Fruit fly (Drosophila melanogaster) whole organism, embryonic: ENCODE measurements around the gene CG12253.

Experiments used
- BEAF-32 ChIP-seq: fragments of 200-800 bp; sonication (Bioruptor generic); optimal IDR thresholded peaks from 3 replicates; lab custom pipeline; 2017; ENCODE audit warnings: missing biosample characterization, missing genetic modification characterization, mild to moderate bottlenecking, moderate library complexity, missing genetic modification reagents
- BtbVII ChIP-seq: fragments of 200-800 bp; sonication (Bioruptor generic); optimal IDR thresholded peaks from 3 replicates; lab custom pipeline; 2017; ENCODE audit warnings: missing biosample characterization, mild to moderate bottlenecking, missing genetic modification characterization
- Bteb2 ChIP-seq: fragments of 200-800 bp; sonication (Bioruptor generic); optimal IDR thresholded peaks from 2 replicates; lab custom pipeline; 2016; ENCODE audit warnings: missing biosample characterization, missing genetic modification characterization
- CG11085 ChIP-seq: fragments of 200-800 bp; sonication (Bioruptor generic); IDR thresholded peaks from 2 replicates; pipeline ENCODE4 v1.3.6; 2022; ENCODE audit warnings: missing biosample characterization, missing genetic modification characterization
- CG12236 ChIP-seq: fragments of 200-800 bp; sonication (Bioruptor generic); optimal IDR thresholded peaks from 2 replicates; lab custom pipeline; 2016; ENCODE audit warnings: missing biosample characterization, missing genetic modification characterization
- CG13624 ChIP-seq: fragments of 200-800 bp; sonication (Bioruptor generic); optimal IDR thresholded peaks from 2 replicates; lab custom pipeline; 2016; ENCODE audit warnings: missing biosample characterization, missing genetic modification characterization
- CG14441 ChIP-seq: fragments of 200-800 bp; sonication (Bioruptor generic); IDR thresholded peaks from 2 replicates; pipeline ENCODE4 v1.3.6; 2022; ENCODE audit warnings: missing biosample characterization, missing genetic modification characterization
- CG15514 ChIP-seq: fragments of 200-800 bp; sonication (Bioruptor generic); optimal IDR thresholded peaks from 3 replicates; lab custom pipeline; 2017; ENCODE audit warnings: missing biosample characterization, missing genetic modification characterization, mild to moderate bottlenecking, moderate library complexity, missing genetic modification reagents
- CG15601 ChIP-seq: fragments of 200-800 bp; sonication (Bioruptor generic); optimal IDR thresholded peaks from 3 replicates; lab custom pipeline; 2019; ENCODE audit warnings: missing biosample characterization, mild to moderate bottlenecking, missing genetic modification characterization, moderate library complexity
- CG18011 ChIP-seq: fragments of 200-800 bp; sonication (Bioruptor generic); optimal IDR thresholded peaks from 2 replicates; lab custom pipeline; 2017; ENCODE audit warnings: missing biosample characterization, missing genetic modification characterization, mild to moderate bottlenecking, moderate library complexity, missing genotype
- CG2712 ChIP-seq: fragments of 200-800 bp; optimal IDR thresholded peaks from 3 replicates; lab custom pipeline; 2019; ENCODE audit warnings: missing biosample characterization, mild to moderate bottlenecking, missing genetic modification characterization, moderate library complexity
- CG3995 ChIP-seq: fragments of 200-800 bp; sonication (Bioruptor generic); optimal IDR thresholded peaks from 3 replicates; lab custom pipeline; 2016; ENCODE audit warnings: missing biosample characterization, missing genetic modification characterization
- CG42726 ChIP-seq: fragments of 200-800 bp; sonication (Bioruptor generic); IDR thresholded peaks from 2 replicates; pipeline ENCODE4 v1.3.6; 2022; ENCODE audit warnings: missing biosample characterization, missing genetic modification characterization; ENCODE audit not compliant: partially characterized antibody
- CG43689 ChIP-seq: fragments of 200-800 bp; sonication (Bioruptor generic); IDR thresholded peaks from 2 replicates; pipeline ENCODE4 v1.3.6; 2022; ENCODE audit warnings: missing biosample characterization, missing genetic modification characterization
- CG4617 ChIP-seq: fragments of 200-800 bp; sonication (Bioruptor generic); optimal IDR thresholded peaks from 3 replicates; lab custom pipeline; 2016; ENCODE audit warnings: missing biosample characterization, missing genetic modification characterization, borderline replicate concordance
- CG5953 ChIP-seq: fragments of 200-800 bp; sonication (Bioruptor generic); IDR thresholded peaks from 2 replicates; pipeline ENCODE4 v1.3.6; 2022; ENCODE audit warnings: missing biosample characterization, missing genetic modification characterization
- CG7271 ChIP-seq: fragments of 200-800 bp; sonication (Bioruptor generic); optimal IDR thresholded peaks from 2 replicates; lab custom pipeline; 2018; ENCODE audit warnings: missing biosample characterization, mild to moderate bottlenecking, missing genetic modification characterization, moderate library complexity
- CG7987 ChIP-seq: fragments of 200-800 bp; sonication (Bioruptor generic); optimal IDR thresholded peaks from 2 replicates; lab custom pipeline; 2018; ENCODE audit warnings: missing biosample characterization, mild to moderate bottlenecking, missing genetic modification characterization, moderate library complexity
- CG8089 ChIP-seq: fragments of 200-800 bp; sonication (Bioruptor generic); optimal IDR thresholded peaks from 3 replicates; lab custom pipeline; 2016; ENCODE audit warnings: missing biosample characterization, missing genetic modification characterization
- CTCF ChIP-seq: fragments of 200-800 bp; sonication (Bioruptor generic); optimal IDR thresholded peaks from 2 replicates; lab custom pipeline; 2017; ENCODE audit warnings: missing biosample characterization, mild to moderate bottlenecking, missing genetic modification characterization, moderate library complexity
- Chrac-16 ChIP-seq: fragments of 200-800 bp; sonication (Bioruptor generic); optimal IDR thresholded peaks from 3 replicates; lab custom pipeline; 2016; ENCODE audit warnings: missing biosample characterization, missing genetic modification characterization
- D19A ChIP-seq: fragments of 200-800 bp; optimal IDR thresholded peaks from 3 replicates; lab custom pipeline; 2019; ENCODE audit warnings: missing biosample characterization, mild to moderate bottlenecking, missing genetic modification characterization, moderate library complexity
- Elba2 ChIP-seq: fragments of 200-800 bp; sonication (Bioruptor generic); optimal IDR thresholded peaks from 3 replicates; lab custom pipeline; 2016; ENCODE audit warnings: missing biosample characterization, missing genetic modification characterization
- Gug ChIP-seq: fragments of 200-800 bp; sonication (Bioruptor generic); IDR thresholded peaks from 4 replicates; pipeline ENCODE4 v1.3.6; 2022; ENCODE audit warnings: missing biosample characterization, missing genetic modification characterization
- HLH4C ChIP-seq: fragments of 200-800 bp; sonication (Bioruptor generic); IDR thresholded peaks from 3 replicates; pipeline ENCODE4 v1.3.6; 2022; ENCODE audit warnings: missing biosample characterization, missing genetic modification characterization; ENCODE audit not compliant: partially characterized antibody
- Hr3 ChIP-seq: fragments of 200-800 bp; sonication (Bioruptor generic); optimal IDR thresholded peaks from 3 replicates; lab custom pipeline; 2016; ENCODE audit warnings: missing biosample characterization, missing genetic modification characterization
- Kr ChIP-seq: fragments of 200-800 bp; sonication (Bioruptor generic); optimal IDR thresholded peaks from 2 replicates; lab custom pipeline; 2017; ENCODE audit warnings: missing biosample characterization, mild to moderate bottlenecking, missing genetic modification characterization
- Lim3 ChIP-seq: fragments of 200-800 bp; sonication (Bioruptor generic); IDR thresholded peaks from 2 replicates; pipeline ENCODE4 v1.3.6; 2022; ENCODE audit warnings: missing biosample characterization, missing genetic modification characterization
- Myb ChIP-seq: fragments of 200-800 bp; sonication (Bioruptor generic); optimal IDR thresholded peaks from 2 replicates; lab custom pipeline; 2016; ENCODE audit warnings: missing biosample characterization, missing genetic modification characterization
- NfI ChIP-seq: fragments of 200-800 bp; sonication (Bioruptor generic); optimal IDR thresholded peaks from 3 replicates; lab custom pipeline; 2018; ENCODE audit warnings: missing biosample characterization, mild to moderate bottlenecking, missing genetic modification characterization, moderate library complexity
- Oli ChIP-seq: fragments of 200-800 bp; sonication (Bioruptor generic); optimal IDR thresholded peaks from 2 replicates; lab custom pipeline; 2018; ENCODE audit warnings: missing biosample characterization, mild to moderate bottlenecking, missing genetic modification characterization, moderate library complexity
- Trl ChIP-seq, 3 experiments: fragments of >200 bp in 2 of 3; fragments of 200-800 bp in 1 of 3; sonication (Bioruptor generic) in 1 of 3; optimal IDR thresholded peaks; 2 replicates in 1 of 3; 3 replicates in 2 of 3; lab custom pipeline; 2016 to 2017; ENCODE audit warnings: missing biosample characterization in 1 of 3, missing genetic modification characterization in 1 of 3
- Vsx1 ChIP-seq: fragments of 200-800 bp; sonication (Bioruptor generic); optimal IDR thresholded peaks from 2 replicates; lab custom pipeline; 2017; ENCODE audit warnings: missing biosample characterization, mild to moderate bottlenecking, missing genetic modification characterization, missing genetic modification reagents
- Xbp1 ChIP-seq: fragments of 200-800 bp; sonication (Bioruptor generic); optimal IDR thresholded peaks from 3 replicates; lab custom pipeline; 2016; ENCODE audit warnings: missing biosample characterization, mild to moderate bottlenecking, missing genetic modification characterization
- cad ChIP-seq: fragments of >200 bp; optimal IDR thresholded peaks from 2 replicates; lab custom pipeline; 2017; ENCODE audit warnings: missing biosample characterization, missing genetic modification characterization
- ewg ChIP-seq: fragments of 200-800 bp; sonication (Bioruptor generic); optimal IDR thresholded peaks from 3 replicates; lab custom pipeline; 2017; ENCODE audit warnings: mild to moderate bottlenecking, missing biosample characterization, missing genetic modification reagents, missing genetic modification characterization
- ind ChIP-seq: fragments of 200-800 bp; sonication (Bioruptor generic); optimal IDR thresholded peaks from 3 replicates; lab custom pipeline; 2016; ENCODE audit warnings: missing biosample characterization, missing genetic modification characterization
- knrl ChIP-seq: fragments of 200-800 bp; sonication (Bioruptor generic); IDR thresholded peaks from 3 replicates; pipeline ENCODE4 v1.3.6; 2022; ENCODE audit warnings: missing biosample characterization, missing genetic modification characterization; ENCODE audit not compliant: partially characterized antibody
- mirr ChIP-seq: fragments of 200-800 bp; sonication (Bioruptor generic); optimal IDR thresholded peaks from 3 replicates; lab custom pipeline; 2018; ENCODE audit warnings: missing biosample characterization, mild to moderate bottlenecking, missing genetic modification characterization
- p53 ChIP-seq: fragments of 200-800 bp; sonication (Bioruptor generic); optimal IDR thresholded peaks from 2 replicates; lab custom pipeline; 2016; ENCODE audit warnings: missing biosample characterization, missing genetic modification characterization
- pan ChIP-seq, 4 experiments: fragments of >200 bp in 3 of 4; fragments of 200-800 bp in 1 of 4; sonication (Bioruptor generic) in 1 of 4; optimal IDR thresholded peaks in 3 of 4; IDR thresholded peaks in 1 of 4; 2 replicates each; pipeline versions ENCODE4 v1.3.6 to Lab custom; 2017 to 2022; ENCODE audit warnings: missing biosample characterization in 2 of 4, missing genetic modification characterization in 2 of 4, mixed read lengths in 1 of 4
- peb ChIP-seq: fragments of 200-800 bp; sonication (Bioruptor generic); IDR thresholded peaks from 2 replicates; pipeline ENCODE4 v1.3.6; 2022; ENCODE audit warnings: missing biosample characterization, missing genetic modification characterization
- pita ChIP-seq: fragments of 200-800 bp; sonication (Bioruptor generic); optimal IDR thresholded peaks from 2 replicates; lab custom pipeline; 2017; ENCODE audit warnings: missing biosample characterization, mild to moderate bottlenecking, missing genetic modification characterization
- pzg ChIP-seq: fragments of 200-800 bp; sonication (Bioruptor generic); optimal IDR thresholded peaks from 3 replicates; lab custom pipeline; 2018; ENCODE audit warnings: missing biosample characterization, mild to moderate bottlenecking, missing genetic modification characterization, moderate library complexity
- seq ChIP-seq: fragments of 200-800 bp; sonication (Bioruptor generic); IDR thresholded peaks from 2 replicates; pipeline ENCODE4 v1.3.6; 2022; ENCODE audit warnings: missing biosample characterization, missing genetic modification characterization
- sqz ChIP-seq: fragments of 200-800 bp; sonication (Bioruptor generic); optimal IDR thresholded peaks from 3 replicates; lab custom pipeline; 2018; ENCODE audit warnings: missing biosample characterization, mild to moderate bottlenecking, missing genetic modification characterization
- sug ChIP-seq: fragments of 200-800 bp; optimal IDR thresholded peaks from 2 replicates; lab custom pipeline; 2019; ENCODE audit warnings: missing biosample characterization, mild to moderate bottlenecking, missing genetic modification characterization, moderate library complexity
- tap ChIP-seq: fragments of 200-800 bp; optimal IDR thresholded peaks from 3 replicates; lab custom pipeline; 2019; ENCODE audit warnings: missing biosample characterization, mild to moderate bottlenecking, missing genetic modification characterization, moderate library complexity
- wor ChIP-seq: fragments of 200-800 bp; sonication (Bioruptor generic); IDR thresholded peaks from 2 replicates; pipeline ENCODE4 v1.3.6; 2022; ENCODE audit warnings: missing biosample characterization, missing genetic modification characterization

Gene CG12253

dm6 chr2L:11003925-11004673 is 16.5 kb downstream of the CG12253 start, which contains the start of gene RpL9 (continued):
- TF ChIP-seq cad (GFP tag; lab: Kevin White, UChicago), result no peak
- peak; percentile 73 for TF ChIP-seq Vsx1
- no peak for TF ChIP-seq D19A (tag; lab: Kevin White, UChicago)
- peak; percentile 11 for TF ChIP-seq ind (GFP tag; lab: Kevin White, UChicago)
- TF ChIP-seq CG18011, result peak; percentile 71
- peak; percentile 10 for TF ChIP-seq Chrac-16 (GFP tag; lab: Kevin White, UChicago)
- peak; percentile 80 for TF ChIP-seq p53 (GFP tag; lab: Kevin White, UChicago)
- TF ChIP-seq CG4617, result peak; percentile 30
- no peak; the same call in 1 of the 2 replicates for TF ChIP-seq CG5953 (GFP tag; lab: Robert Waterston, UW)
- TF ChIP-seq CG7271, result peak; percentile 95
- no peak for TF ChIP-seq wor
- TF ChIP-seq ewg (GFP tag; lab: Kevin White, UChicago), result no peak
- no peak for TF ChIP-seq sqz (GFP tag; lab: Kevin White, UChicago)
- TF ChIP-seq CG11085 (GFP tag; lab: Robert Waterston, UW), result no peak
- TF ChIP-seq CTCF, result peak; percentile 47
- peak; percentile 68 for TF ChIP-seq CG13624 (GFP tag; lab: Kevin White, UChicago)
- no peak for TF ChIP-seq Trl (optimal IDR thresholded peaks at IDR 0.05; lab: Kevin White, UChicago)
- TF ChIP-seq Trl (GFP tag; optimal IDR thresholded peaks at IDR 0.05; lab: Kevin White, UChicago), result peak; percentile 83
- peak; percentile 90 for TF ChIP-seq CG7987 (GFP tag; lab: Kevin White, UChicago)
- TF ChIP-seq seq (GFP tag; lab: Robert Waterston, UW), result peak; percentile 57; the same call in 1 of the 2 replicates
- TF ChIP-seq Gug (GFP tag; lab: Robert Waterston, UW), result no peak
- TF ChIP-seq tap (tag; lab: Kevin White, UChicago), result no peak
- TF ChIP-seq pan (optimal IDR thresholded peaks at IDR 0.05; lab: Kevin White, UChicago), result no peak
- TF ChIP-seq pan (GFP tag; optimal IDR thresholded peaks at IDR 0.05 in 1 of 2, IDR thresholded peaks at IDR 0.05 in 1 of 2), result no peak
- peak; percentile 51 for TF ChIP-seq Elba2 (GFP tag; lab: Kevin White, UChicago)
- no peak for TF ChIP-seq Kr
- TF ChIP-seq CG43689, result no peak
- peak; percentile 15 for TF ChIP-seq BEAF-32 (GFP tag; lab: Kevin White, UChicago)
- peak; percentile 90 for TF ChIP-seq BtbVII (GFP tag; lab: Kevin White, UChicago)
- peak; percentile 50 for TF ChIP-seq CG2712 (tag; lab: Kevin White, UChicago)
- TF ChIP-seq CG15514 (GFP tag; lab: Kevin White, UChicago), result peak; percentile 82
- TF ChIP-seq Hr3 (GFP tag; lab: Kevin White, UChicago), result no peak
- no peak for TF ChIP-seq knrl (GFP tag; lab: Robert Waterston, UW)
- TF ChIP-seq HLH4C, result no peak
- TF ChIP-seq CG42726 (GFP tag; lab: Robert Waterston, UW), result no peak
- no peak for TF ChIP-seq Lim3 (GFP tag; lab: Robert Waterston, UW)
- no peak for TF ChIP-seq Oli (tag; lab: Kevin White, UChicago)
- TF ChIP-seq Bteb2 (GFP tag; lab: Kevin White, UChicago), result peak; percentile 49
- TF ChIP-seq Myb (GFP tag; lab: Kevin White, UChicago), result peak; percentile 43
- no peak for TF ChIP-seq mirr (GFP tag; lab: Kevin White, UChicago)
- no peak for TF ChIP-seq peb (GFP tag; lab: Robert Waterston, UW)
- no peak for TF ChIP-seq NfI (GFP tag; lab: Kevin White, UChicago)
- TF ChIP-seq sug, result peak; percentile 64
- TF ChIP-seq Xbp1 (GFP tag; lab: Kevin White, UChicago), result peak; percentile 45
- no peak for TF ChIP-seq pita
- TF ChIP-seq CG3995 (GFP tag; lab: Kevin White, UChicago), result peak; percentile 45
- peak; percentile 51 for TF ChIP-seq pzg (GFP tag; lab: Kevin White, UChicago)
- peak; percentile 53 for TF ChIP-seq CG15601 (tag; lab: Kevin White, UChicago)
- TF ChIP-seq CG12236, result peak; percentile 37
- TF ChIP-seq CG14441, result no peak; the same call in 1 of the 2 replicates
- TF ChIP-seq CG8089 (GFP tag; lab: Kevin White, UChicago), result peak; percentile 60
